Worm (Caenorhabditis elegans) whole organism, midembryonic: ENCODE data around the gene math-25.

ENCODE experiments used
- T22C8.4 ChIP-seq: fragments of 200-800 bp; sonication (Bioruptor generic); IDR thresholded peaks from 2 replicates; pipeline ENCODE4 v1.3.6; 2022; ENCODE audit warnings: missing genetic modification characterization, missing compliant biosample characterization
- cog-1 ChIP-seq: sonication (generic microtip); optimal IDR thresholded peaks from 2 replicates; lab custom pipeline; 2016; ENCODE audit warnings: missing genetic modification characterization, missing compliant biosample characterization
- flt-1 ChIP-seq: fragments of 200-800 bp; sonication (Bioruptor generic); IDR thresholded peaks from 2 replicates; pipeline ENCODE4 v1.3.6; 2022; ENCODE audit warnings: missing genetic modification characterization, missing compliant biosample characterization
- klf-2 ChIP-seq: fragments of 200-800 bp; sonication (Bioruptor generic); conservative IDR thresholded peaks from 2 replicates; pipeline ENCODE4 v1.3.6; 2022; ENCODE audit warnings: missing genetic modification reagents, missing genetic modification characterization, missing compliant biosample characterization
- med-1 ChIP-seq: sonication (generic microtip); optimal IDR thresholded peaks from 2 replicates; lab custom pipeline; 2017; ENCODE audit warnings: missing genetic modification characterization, mild to moderate bottlenecking, missing compliant biosample characterization, antibody characterized with exemption, missing genetic modification reagents; ENCODE audit not compliant: insufficient read depth
- ref-1 ChIP-seq: fragments of 200-800 bp; sonication (Bioruptor generic); conservative IDR thresholded peaks from 2 replicates; pipeline ENCODE4 v1.3.6; 2022; ENCODE audit warnings: missing genetic modification reagents, missing genetic modification characterization, missing compliant biosample characterization
- tab-1 ChIP-seq: fragments of 200-800 bp; sonication (Bioruptor generic); IDR thresholded peaks from 2 replicates; pipeline ENCODE4 v1.3.6; 2022; ENCODE audit warnings: missing genetic modification characterization, missing compliant biosample characterization
- ztf-23 ChIP-seq: fragments of 200-800 bp; sonication (Bioruptor generic); IDR thresholded peaks from 2 replicates; pipeline ENCODE4 v1.3.6; 2022; ENCODE audit warnings: missing genetic modification reagents, missing genetic modification characterization, missing compliant biosample characterization
- ztf-29 ChIP-seq: fragments of 200-800 bp; sonication (Bioruptor generic); IDR thresholded peaks from 2 replicates; pipeline ENCODE4 v1.3.6; 2022; ENCODE audit warnings: missing genetic modification reagents, missing genetic modification characterization, missing compliant biosample characterization

ce11 chrII:1852503-1852902 is 43.4 kb upstream of the math-25 start, which contains the start of gene C52E2.2:
- TF ChIP-seq T22C8.4 (GFP tag; lab: Robert Waterston, UW): no peak
- no peak for TF ChIP-seq tab-1 (GFP tag; lab: Robert Waterston, UW)
- no peak for TF ChIP-seq ref-1
- TF ChIP-seq med-1: no peak
- no peak for TF ChIP-seq ztf-29 (GFP tag; lab: Robert Waterston, UW)
- no peak for TF ChIP-seq ztf-23
- TF ChIP-seq cog-1: no peak
- TF ChIP-seq flt-1: no peak
- no peak for TF ChIP-seq klf-2 (GFP tag; lab: Robert Waterston, UW)
